Worm (Caenorhabditis elegans) whole organism, L4/young adult: ENCODE data around the gene ubc-24.

ENCODE experiments used
- W03F9.2 ChIP-seq: fragments of 150-350 bp; optimal IDR thresholded peaks from 2 replicates; lab custom pipeline; 2014; ENCODE audit warnings: missing biosample characterization, missing genetic modification characterization
- dao-5 ChIP-seq: sonication (generic microtip); optimal IDR thresholded peaks from 2 replicates; lab custom pipeline; 2016; ENCODE audit warnings: missing genotype, missing genetic modification characterization, moderate library complexity, missing compliant biosample characterization
- him-1 ChIP-seq: sonication (generic microtip); optimal IDR thresholded peaks from 2 replicates; lab custom pipeline; 2016; ENCODE audit warnings: missing genotype, missing genetic modification reagents, missing genetic modification characterization, missing compliant biosample characterization

- TF ChIP-seq him-1 (tag; lab: Kevin White, UChicago) (no peak), W03F9.2 (tag; lab: Kevin White, UChicago) (no peak), dao-5 (tag; lab: Kevin White, UChicago) (no peak)
Measured at ce11 chrII:8390751-8391150, 14.7 kb upstream of the ubc-24 start, which contains the start of gene F49E12.10.
